Worm (Caenorhabditis elegans) whole organism, late embryonic: ENCODE measurements around the gene srg-11.

Experiments used
- F13H6.1 ChIP-seq: sonication (generic microtip); optimal IDR thresholded peaks from 2 replicates; lab custom pipeline; 2016; ENCODE audit warnings: missing genetic modification characterization, missing compliant biosample characterization
- T23F11.4 ChIP-seq: fragments of 200-800 bp; sonication (Bioruptor generic); optimal IDR thresholded peaks from 2 replicates; lab custom pipeline; 2018; ENCODE audit warnings: mild to moderate bottlenecking, missing genetic modification characterization, missing compliant biosample characterization
- ahr-1 ChIP-seq: sonication (generic microtip); optimal IDR thresholded peaks from 2 replicates; lab custom pipeline; 2016; ENCODE audit warnings: missing genetic modification characterization, missing compliant biosample characterization
- ama-1 ChIP-seq: fragments of 150-350 bp; optimal IDR thresholded peaks from 2 replicates; lab custom pipeline; 2014
- ceh-14 ChIP-seq: sonication (generic microtip); optimal IDR thresholded peaks from 2 replicates; lab custom pipeline; 2016; ENCODE audit warnings: missing genotype, missing genetic modification characterization, missing compliant biosample characterization
- ceh-18 ChIP-seq: sonication (generic microtip); optimal IDR thresholded peaks from 2 replicates; lab custom pipeline; 2016; ENCODE audit warnings: missing genetic modification characterization, missing compliant biosample characterization
- ceh-2 ChIP-seq: sonication (generic microtip); optimal IDR thresholded peaks from 2 replicates; lab custom pipeline; 2016; ENCODE audit warnings: missing genotype, missing genetic modification characterization, missing compliant biosample characterization
- ceh-22 ChIP-seq: sonication (generic microtip); optimal IDR thresholded peaks from 2 replicates; lab custom pipeline; 2017; ENCODE audit warnings: missing biosample characterization, missing genetic modification characterization
- ceh-24 ChIP-seq: sonication (generic microtip); optimal IDR thresholded peaks from 2 replicates; lab custom pipeline; 2016; ENCODE audit warnings: mild to moderate bottlenecking, missing genetic modification characterization, missing compliant biosample characterization
- ceh-34 ChIP-seq: sonication (generic microtip); optimal IDR thresholded peaks from 2 replicates; lab custom pipeline; 2016; ENCODE audit warnings: mild to moderate bottlenecking, missing genetic modification characterization, missing compliant biosample characterization
- ceh-45 ChIP-seq: fragments of 200-800 bp; sonication (Bioruptor generic); IDR thresholded peaks from 2 replicates; pipeline ENCODE4 v1.3.6; 2022; ENCODE audit warnings: missing genetic modification reagents, missing genetic modification characterization, missing compliant biosample characterization
- ceh-48 ChIP-seq: sonication (generic microtip); optimal IDR thresholded peaks from 2 replicates; lab custom pipeline; 2016; ENCODE audit warnings: missing genetic modification characterization, inconsistent platforms, missing compliant biosample characterization
- ceh-9 ChIP-seq: sonication (generic microtip); optimal IDR thresholded peaks from 2 replicates; lab custom pipeline; 2016; ENCODE audit warnings: mild to moderate bottlenecking, missing genetic modification characterization, inconsistent platforms, missing compliant biosample characterization
- che-1 ChIP-seq: sonication (generic microtip); optimal IDR thresholded peaks from 2 replicates; lab custom pipeline; 2016; ENCODE audit warnings: mild to moderate bottlenecking, missing genetic modification characterization, missing compliant biosample characterization
- dmd-4 ChIP-seq: sonication (generic microtip); optimal IDR thresholded peaks from 2 replicates; lab custom pipeline; 2016; ENCODE audit warnings: borderline replicate concordance, missing genetic modification characterization, missing compliant biosample characterization
- elt-2 ChIP-seq: sonication (generic microtip); optimal IDR thresholded peaks from 2 replicates; lab custom pipeline; 2016; ENCODE audit warnings: missing genetic modification reagents, missing genetic modification characterization, missing compliant biosample characterization
- elt-4 ChIP-seq: sonication (generic microtip); optimal IDR thresholded peaks from 2 replicates; lab custom pipeline; 2016; ENCODE audit warnings: missing genetic modification characterization, missing compliant biosample characterization
- eyg-1 ChIP-seq: sonication (generic microtip); optimal IDR thresholded peaks from 2 replicates; lab custom pipeline; 2016; ENCODE audit warnings: missing genotype, missing genetic modification characterization, missing compliant biosample characterization
- fkh-10 ChIP-seq: fragments of 150-350 bp; optimal IDR thresholded peaks from 2 replicates; lab custom pipeline; 2014; ENCODE audit warnings: missing biosample characterization, missing genetic modification reagents, missing genetic modification characterization
- hlh-15 ChIP-seq: sonication (generic microtip); optimal IDR thresholded peaks from 2 replicates; lab custom pipeline; 2016; ENCODE audit warnings: missing genetic modification characterization, missing compliant biosample characterization
- hlh-30 ChIP-seq: sonication (generic microtip); optimal IDR thresholded peaks from 2 replicates; lab custom pipeline; 2017; ENCODE audit warnings: antibody characterized with exemption, missing genetic modification characterization, missing compliant biosample characterization; ENCODE audit not compliant: insufficient read depth
- hlh-6 ChIP-seq: sonication (generic microtip); optimal IDR thresholded peaks from 2 replicates; lab custom pipeline; 2016; ENCODE audit warnings: missing genotype, missing genetic modification characterization, missing compliant biosample characterization
- hlh-8 ChIP-seq: sonication (generic microtip); optimal IDR thresholded peaks from 2 replicates; lab custom pipeline; 2016; ENCODE audit warnings: missing genotype, missing genetic modification characterization, missing compliant biosample characterization
- lin-11 ChIP-seq: fragments of 200-800 bp; sonication (Bioruptor generic); optimal IDR thresholded peaks from 2 replicates; lab custom pipeline; 2018; ENCODE audit warnings: mild to moderate bottlenecking, missing genetic modification characterization, missing compliant biosample characterization
- nfya-1 ChIP-seq: sonication (generic microtip); optimal IDR thresholded peaks from 2 replicates; lab custom pipeline; 2017; ENCODE audit warnings: missing genetic modification characterization, mild to moderate bottlenecking, missing compliant biosample characterization, antibody characterized with exemption, moderate library complexity
- nhr-11 ChIP-seq: fragments of 150-350 bp; optimal IDR thresholded peaks from 2 replicates; lab custom pipeline; 2014; ENCODE audit warnings: missing biosample characterization, missing genetic modification characterization
- nhr-232 ChIP-seq: sonication (generic microtip); optimal IDR thresholded peaks from 2 replicates; lab custom pipeline; 2016; ENCODE audit warnings: missing genetic modification characterization, missing compliant biosample characterization
- odd-2 ChIP-seq: sonication (generic microtip); optimal IDR thresholded peaks from 2 replicates; lab custom pipeline; 2017; ENCODE audit warnings: antibody characterized with exemption, mild to moderate bottlenecking, missing genetic modification characterization, missing compliant biosample characterization
- pax-1 ChIP-seq: fragments of 150-350 bp; optimal IDR thresholded peaks from 2 replicates; lab custom pipeline; 2014; ENCODE audit warnings: missing biosample characterization, missing genetic modification characterization
- pha-2 ChIP-seq: sonication (generic microtip); optimal IDR thresholded peaks from 2 replicates; lab custom pipeline; 2017; ENCODE audit warnings: mild to moderate bottlenecking, missing genetic modification characterization, missing compliant biosample characterization
- ref-2 ChIP-seq: sonication (generic microtip); optimal IDR thresholded peaks from 2 replicates; lab custom pipeline; 2016; ENCODE audit warnings: missing genetic modification characterization, missing compliant biosample characterization
- sdc-2 ChIP-seq: sonication (generic microtip); optimal IDR thresholded peaks from 2 replicates; lab custom pipeline; 2016; ENCODE audit warnings: missing genotype, missing genetic modification characterization, missing compliant biosample characterization
- sox-2 ChIP-seq: fragments of 200-800 bp; sonication (Bioruptor generic); IDR thresholded peaks from 2 replicates; pipeline ENCODE4 v1.3.6; 2022; ENCODE audit warnings: missing genetic modification reagents, missing genetic modification characterization, missing compliant biosample characterization
- tbx-7 ChIP-seq: sonication (generic microtip); optimal IDR thresholded peaks from 2 replicates; lab custom pipeline; 2016; ENCODE audit warnings: missing genotype, missing genetic modification characterization, missing compliant biosample characterization
- ttx-3 ChIP-seq: sonication (generic microtip); optimal IDR thresholded peaks from 2 replicates; lab custom pipeline; 2016; ENCODE audit warnings: missing genetic modification reagents, missing genetic modification characterization, missing compliant biosample characterization
- unc-42 ChIP-seq: sonication (generic microtip); optimal IDR thresholded peaks from 2 replicates; lab custom pipeline; 2016; ENCODE audit warnings: missing genotype, missing genetic modification characterization, missing compliant biosample characterization
- unc-55 ChIP-seq: sonication (generic microtip); optimal IDR thresholded peaks from 2 replicates; lab custom pipeline; 2017; ENCODE audit warnings: missing biosample characterization, missing genetic modification reagents, missing genetic modification characterization
- unc-86 ChIP-seq: sonication (generic microtip); optimal IDR thresholded peaks from 2 replicates; lab custom pipeline; 2016; ENCODE audit warnings: missing genetic modification characterization, missing compliant biosample characterization
- zip-5 ChIP-seq: sonication (generic microtip); optimal IDR thresholded peaks from 2 replicates; lab custom pipeline; 2016; ENCODE audit warnings: missing genetic modification characterization, missing compliant biosample characterization
- ztf-16 ChIP-seq: sonication (generic microtip); optimal IDR thresholded peaks from 2 replicates; lab custom pipeline; 2017; ENCODE audit warnings: missing genetic modification characterization, missing compliant biosample characterization

The srg-11 gene

ce11 chrIII:4693695-4694094 is 13.9 kb downstream of the srg-11 start, which contains the start of gene T04A8.8:
Gene T04A8.8, plus strand, starts transcription at chrIII:4693995.
- TF ChIP-seq sox-2, result no peak
- TF ChIP-seq ceh-34 (tag; lab: Kevin White, UChicago), result no peak
- TF ChIP-seq unc-55 (GFP tag; lab: Kevin White, UChicago), result no peak
- TF ChIP-seq nhr-11, result no peak
- no peak for TF ChIP-seq ama-1
- no peak for TF ChIP-seq dmd-4 (tag; lab: Kevin White, UChicago)
- TF ChIP-seq odd-2, result no peak
- TF ChIP-seq ceh-22, result no peak
- TF ChIP-seq sdc-2 (tag; lab: Kevin White, UChicago), result no peak
- no peak for TF ChIP-seq che-1 (tag; lab: Kevin White, UChicago)
- no peak for TF ChIP-seq pha-2
- TF ChIP-seq hlh-6, result no peak
- TF ChIP-seq tbx-7 (tag; lab: Kevin White, UChicago), result no peak
- TF ChIP-seq ceh-9 (tag; lab: Kevin White, UChicago), result no peak
- no peak for TF ChIP-seq ceh-18 (tag; lab: Kevin White, UChicago)
- TF ChIP-seq hlh-15 (tag; lab: Kevin White, UChicago), result no peak
- no peak for TF ChIP-seq ahr-1 (tag; lab: Kevin White, UChicago)
- TF ChIP-seq unc-42 (tag; lab: Kevin White, UChicago), result no peak

ce11 chrIII:4695057-4695456 is 15.2 kb downstream of the srg-11 start, which contains the start of gene T04A8.7:
Gene T04A8.7, plus strand, starts transcription at chrIII:4695357.
- TF ChIP-seq nhr-232 (no peak), ceh-48 (tag; lab: Kevin White, UChicago) (no peak), che-1 (tag; lab: Kevin White, UChicago) (no peak), ttx-3 (no peak), pax-1 (tag; lab: Kevin White, UChicago) (no peak), dmd-4 (tag; lab: Kevin White, UChicago) (no peak), ceh-9 (tag; lab: Kevin White, UChicago) (no peak), ceh-24 (tag; lab: Kevin White, UChicago) (no peak), F13H6.1 (tag; lab: Kevin White, UChicago) (no peak), ceh-22 (no peak), ceh-45 (GFP tag; lab: Robert Waterston, UW) (no peak), nfya-1 (tag; lab: Kevin White, UChicago) (no peak), hlh-8 (tag; lab: Kevin White, UChicago) (no peak), fkh-10 (GFP tag; lab: Kevin White, UChicago) (no peak), elt-2 (tag; lab: Kevin White, UChicago) (no peak), lin-11 (tag; lab: Kevin White, UChicago) (no peak), ceh-34 (tag; lab: Kevin White, UChicago) (no peak)

ce11 chrIII:4696903-4697302 is 17.1 kb downstream of the srg-11 start:
- TF ChIP-seq pha-2 (no peak), elt-4 (tag; lab: Kevin White, UChicago) (no peak), ceh-18 (tag; lab: Kevin White, UChicago) (no peak), ceh-14 (tag; lab: Kevin White, UChicago) (no peak), ama-1 (no peak), lin-11 (tag; lab: Kevin White, UChicago) (no peak), eyg-1 (tag; lab: Kevin White, UChicago) (no peak), ceh-2 (tag; lab: Kevin White, UChicago) (no peak), ceh-24 (tag; lab: Kevin White, UChicago) (no peak), elt-2 (tag; lab: Kevin White, UChicago) (no peak), unc-42 (tag; lab: Kevin White, UChicago) (no peak), unc-86 (tag; lab: Kevin White, UChicago) (no peak), hlh-30 (no peak), ztf-16 (no peak), zip-5 (tag; lab: Kevin White, UChicago) (no peak), T23F11.4 (GFP tag; lab: Kevin White, UChicago) (no peak), ref-2 (tag; lab: Kevin White, UChicago) (no peak), fkh-10 (GFP tag; lab: Kevin White, UChicago) (no peak), odd-2 (no peak), ceh-34 (tag; lab: Kevin White, UChicago) (no peak)
- TF ChIP-seq, all 69 proteins: peak for 0
